Worm (Caenorhabditis elegans) whole organism, L4 larva: ENCODE measurements around the gene pro-3.
A peak's percentile ranks its signal among the peaks of the same experiment; 100 is the strongest.

Source experiments
- D1046.2 ChIP-seq: fragments of 200-800 bp; sonication (Bioruptor generic); IDR thresholded peaks from 2 replicates; pipeline ENCODE4 v1.3.6; 2022; ENCODE audit warnings: missing genetic modification characterization, missing compliant biosample characterization
- F26F4.8 ChIP-seq: fragments of 200-800 bp; sonication (Bioruptor generic); conservative IDR thresholded peaks from 2 replicates; pipeline ENCODE4 v1.3.6; 2022; ENCODE audit warnings: missing genetic modification characterization, missing compliant biosample characterization
- F44E2.7 ChIP-seq: fragments of 200-800 bp; sonication (Bioruptor generic); IDR thresholded peaks from 2 replicates; pipeline ENCODE4 v2.1.2; 2022; ENCODE audit warnings: missing genetic modification characterization, missing compliant biosample characterization
- Y105C5A.15 ChIP-seq: fragments of 200-800 bp; sonication (Bioruptor generic); IDR thresholded peaks from 2 replicates; pipeline ENCODE4 v1.3.6; 2022; ENCODE audit warnings: missing genetic modification characterization, missing compliant biosample characterization
- Y48G9A.11 ChIP-seq: fragments of 200-800 bp; sonication (Bioruptor generic); IDR thresholded peaks from 2 replicates; pipeline ENCODE4 v1.3.6; 2022; ENCODE audit warnings: missing genetic modification reagents, missing genetic modification characterization, missing compliant biosample characterization
- aha-1 ChIP-seq: fragments of 150-350 bp; peaks from one replicate; lab custom pipeline; 2014; ENCODE audit warnings: missing biosample characterization, missing genetic modification characterization
- ceh-20 ChIP-seq: fragments of 200-800 bp; sonication (Bioruptor generic); IDR thresholded peaks from 2 replicates; pipeline ENCODE4 v1.3.6; 2022; ENCODE audit warnings: missing genetic modification reagents, missing genetic modification characterization, missing compliant biosample characterization
- ceh-28 ChIP-seq: fragments of 150-350 bp; optimal IDR thresholded peaks from 2 replicates; lab custom pipeline; 2014; ENCODE audit warnings: missing biosample characterization, missing genetic modification reagents, missing genetic modification characterization
- daf-12 ChIP-seq: fragments of 150-350 bp; optimal IDR thresholded peaks from 2 replicates; lab custom pipeline; 2014; ENCODE audit warnings: missing biosample characterization, missing genetic modification reagents, missing genetic modification characterization
- daf-19 ChIP-seq: fragments of 200-800 bp; sonication (Bioruptor generic); conservative IDR thresholded peaks from 2 replicates; pipeline ENCODE4 v1.3.6; 2022; ENCODE audit warnings: missing genetic modification characterization, missing compliant biosample characterization
- egl-27 ChIP-seq: sonication (generic microtip); optimal IDR thresholded peaks from 3 replicates; lab custom pipeline; 2017; ENCODE audit warnings: missing biosample characterization, missing genetic modification reagents, missing genetic modification characterization
- fkh-10 ChIP-seq: fragments of 150-350 bp; optimal IDR thresholded peaks from 2 replicates; lab custom pipeline; 2014; ENCODE audit warnings: missing biosample characterization, missing genetic modification reagents, missing genetic modification characterization
- jun-1 ChIP-seq: fragments of 150-350 bp; optimal IDR thresholded peaks from 2 replicates; lab custom pipeline; 2014; ENCODE audit warnings: missing biosample characterization, missing genetic modification reagents, missing genetic modification characterization
- lin-13 ChIP-seq: fragments of 150-350 bp; optimal IDR thresholded peaks from 2 replicates; lab custom pipeline; 2014; ENCODE audit warnings: missing biosample characterization, missing genetic modification reagents, missing genetic modification characterization
- lin-39 ChIP-seq: fragments of 150-350 bp; optimal IDR thresholded peaks from 2 replicates; lab custom pipeline; 2014; ENCODE audit warnings: missing biosample characterization, missing genetic modification reagents, missing genetic modification characterization
- lir-3 ChIP-seq: sonication (generic microtip); optimal IDR thresholded peaks from 2 replicates; lab custom pipeline; 2016; ENCODE audit warnings: mild to moderate bottlenecking, missing genetic modification characterization, missing compliant biosample characterization
- lsy-2 ChIP-seq, 2 experiments: fragments of 150-350 bp in 1 of 2; sonication (generic microtip) in 1 of 2; optimal IDR thresholded peaks; 2 replicates each; lab custom pipeline; 2014 to 2017; ENCODE audit warnings: missing biosample characterization in 2 of 2, missing genetic modification characterization in 2 of 2
- mes-2 ChIP-seq: sonication (generic microtip); optimal IDR thresholded peaks from 2 replicates; lab custom pipeline; 2016; ENCODE audit warnings: missing genotype, mild to moderate bottlenecking, missing genetic modification characterization, missing compliant biosample characterization; ENCODE audit not compliant: poor library complexity, severe bottlenecking
- mxl-2 ChIP-seq: fragments of 200-800 bp; sonication (Bioruptor generic); conservative IDR thresholded peaks from 2 replicates; pipeline ENCODE4 v1.3.6; 2022; ENCODE audit warnings: missing genetic modification reagents, missing genetic modification characterization, missing compliant biosample characterization
- nhr-10 ChIP-seq: fragments of 150-350 bp; optimal IDR thresholded peaks from 2 replicates; lab custom pipeline; 2014; ENCODE audit warnings: missing biosample characterization, missing genetic modification characterization
- nhr-102 ChIP-seq: sonication (generic microtip); optimal IDR thresholded peaks from 2 replicates; lab custom pipeline; 2016; ENCODE audit warnings: mild to moderate bottlenecking, missing genetic modification characterization, moderate library complexity, missing compliant biosample characterization
- nhr-111 ChIP-seq: fragments of 200-800 bp; sonication (Bioruptor generic); optimal IDR thresholded peaks from 2 replicates; lab custom pipeline; 2018; ENCODE audit warnings: mild to moderate bottlenecking, missing genetic modification characterization, missing compliant biosample characterization
- nhr-25 ChIP-seq: sonication (generic microtip); optimal IDR thresholded peaks from 2 replicates; lab custom pipeline; 2017; ENCODE audit warnings: missing genetic modification characterization, mild to moderate bottlenecking, missing compliant biosample characterization, antibody characterized with exemption, moderate library complexity, borderline replicate concordance; ENCODE audit not compliant: insufficient read depth
- nhr-48 ChIP-seq: sonication (generic microtip); optimal IDR thresholded peaks from 2 replicates; lab custom pipeline; 2016; ENCODE audit warnings: mild to moderate bottlenecking, missing genetic modification characterization, missing compliant biosample characterization
- nhr-76 ChIP-seq: fragments of 150-350 bp; optimal IDR thresholded peaks from 2 replicates; lab custom pipeline; 2014; ENCODE audit warnings: missing biosample characterization, missing genetic modification characterization
- nhr-77 ChIP-seq: fragments of 150-350 bp; optimal IDR thresholded peaks from 2 replicates; lab custom pipeline; 2014; ENCODE audit warnings: missing biosample characterization, missing genetic modification characterization
- set-16 ChIP-seq: fragments of 200-800 bp; sonication (Bioruptor generic); IDR thresholded peaks from 2 replicates; pipeline ENCODE4 v1.3.6; 2022; ENCODE audit warnings: missing genetic modification reagents, missing genetic modification characterization, missing compliant biosample characterization
- snpc-1.2 ChIP-seq: fragments of 200-800 bp; sonication (Bioruptor generic); IDR thresholded peaks from 2 replicates; pipeline ENCODE4 v1.3.6; 2022; ENCODE audit warnings: missing genetic modification reagents, missing genetic modification characterization, missing compliant biosample characterization
- spr-1 ChIP-seq: sonication (generic microtip); optimal IDR thresholded peaks from 2 replicates; lab custom pipeline; 2016; ENCODE audit warnings: mild to moderate bottlenecking, missing genetic modification characterization, missing compliant biosample characterization
- tag-97 ChIP-seq: fragments of 200-800 bp; sonication (Bioruptor generic); IDR thresholded peaks from 2 replicates; pipeline ENCODE4 v1.3.6; 2022; ENCODE audit warnings: missing genetic modification characterization, missing compliant biosample characterization
- tra-1 ChIP-seq: fragments of 200-800 bp; sonication (Bioruptor generic); IDR thresholded peaks from 2 replicates; pipeline ENCODE4 v1.3.6; 2022; ENCODE audit warnings: missing genetic modification reagents, missing genetic modification characterization, missing compliant biosample characterization
- zag-1 ChIP-seq: fragments of 150-350 bp; optimal IDR thresholded peaks from 2 replicates; lab custom pipeline; 2014; ENCODE audit warnings: missing biosample characterization, missing genetic modification characterization
- zip-11 ChIP-seq: fragments of 200-800 bp; sonication (Bioruptor generic); IDR thresholded peaks from 2 replicates; pipeline ENCODE4 v1.3.6; 2022; ENCODE audit warnings: missing genetic modification characterization, missing compliant biosample characterization
- ztf-7 ChIP-seq: fragments of 150-350 bp; optimal IDR thresholded peaks from 2 replicates; lab custom pipeline; 2014; ENCODE audit warnings: missing biosample characterization, missing genetic modification characterization

The pro-3 gene

DNA sequence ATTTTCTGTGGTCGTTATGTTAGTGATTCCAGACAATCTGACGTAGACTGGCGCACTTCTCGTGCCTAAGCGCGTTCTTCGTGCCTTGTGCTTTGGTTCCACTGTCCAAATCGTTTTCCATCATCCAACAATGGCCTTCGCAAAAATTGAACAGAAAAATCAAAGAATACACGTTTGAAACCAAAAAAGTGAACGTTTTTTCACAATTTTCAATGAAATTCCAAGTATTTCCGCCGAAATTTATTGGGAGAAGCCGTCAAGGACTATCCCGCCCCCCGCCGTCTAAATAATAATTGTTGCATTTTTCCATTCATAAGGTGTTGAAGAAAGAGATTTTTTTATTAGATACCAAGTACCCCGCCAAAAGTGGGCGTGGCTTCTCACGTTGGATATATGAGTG is 22.3 kb upstream of the pro-3 start, which contains the start of gene cpg-23:
cpg-23 (plus strand) TSS at position 301 of the 400 bp plus-strand sequence.
- no peak for TF ChIP-seq ceh-20 (GFP tag; lab: Robert Waterston, UW)
- no peak for TF ChIP-seq egl-27 (tag; lab: Kevin White, UChicago)
- TF ChIP-seq zip-11 = no peak
- no peak for TF ChIP-seq tag-97 (GFP tag; lab: Robert Waterston, UW)

DNA sequence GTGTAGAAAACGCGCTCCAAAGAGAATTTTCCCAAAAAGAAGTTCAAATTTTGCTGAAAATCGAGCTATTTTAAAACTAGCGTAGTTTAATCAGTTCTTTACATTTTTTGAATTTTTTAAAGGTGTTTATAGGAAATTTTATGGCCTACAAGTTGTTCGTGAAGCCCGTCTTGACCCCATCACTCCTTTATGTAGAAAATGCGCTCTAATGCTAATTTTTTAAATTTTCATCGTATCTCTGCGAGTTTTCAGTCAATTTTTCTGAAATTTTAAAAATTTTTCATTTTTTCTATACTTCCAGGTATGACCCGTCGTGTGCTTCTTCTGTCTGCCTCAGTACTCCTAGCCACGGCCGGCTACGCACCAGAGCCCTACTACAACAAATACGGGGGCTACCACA is 18.0 kb upstream of the pro-3 start, which contains the start of gene Y39B6A.9:
Y39B6A.9 (plus strand) TSS at position 301 of the 400 bp plus-strand sequence.
- TF ChIP-seq nhr-102 (tag; lab: Kevin White, UChicago) (no peak), aha-1 (tag; lab: Kevin White, UChicago) (peak; percentile 28)

DNA sequence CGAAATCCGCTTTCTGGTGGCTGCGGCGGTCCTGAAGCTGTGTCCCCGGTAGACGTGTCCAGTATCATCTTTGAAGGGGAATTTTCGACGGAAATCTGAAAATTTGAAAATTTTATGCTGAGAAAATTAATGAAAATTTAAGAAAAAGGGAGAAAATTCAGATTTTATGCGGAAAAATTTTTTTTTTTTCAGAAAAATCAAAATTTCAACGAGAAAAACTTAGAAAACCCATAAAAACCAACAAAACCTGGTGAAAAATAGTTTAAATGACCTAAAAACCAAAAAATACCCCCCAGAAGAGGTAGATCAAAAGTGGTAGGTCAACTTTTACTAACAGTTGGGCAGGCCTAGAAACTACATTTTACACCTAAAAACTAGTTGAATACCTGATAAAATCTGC is 15.3 kb upstream of the pro-3 start, which contains the start of gene Y39B6A.10:
Y39B6A.10 (minus strand) TSS at position 101 of the 400 bp plus-strand sequence.
- TF ChIP-seq zip-11 (no peak), nhr-25 (tag; lab: Kevin White, UChicago) (no peak), fkh-10 (GFP tag; lab: Kevin White, UChicago) (no peak), zag-1 (tag; lab: Kevin White, UChicago) (no peak), lin-13 (GFP tag; lab: Kevin White, UChicago) (no peak), ceh-20 (GFP tag; lab: Robert Waterston, UW) (no peak), nhr-76 (tag; lab: Kevin White, UChicago) (no peak), nhr-10 (tag; lab: Kevin White, UChicago) (no peak), jun-1 (tag; lab: Kevin White, UChicago) (no peak), set-16 (no peak), snpc-1.2 (GFP tag; lab: Robert Waterston, UW) (no peak), aha-1 (tag; lab: Kevin White, UChicago) (no peak), mxl-2 (GFP tag; lab: Robert Waterston, UW) (no peak), lin-39 (tag; lab: Kevin White, UChicago) (no peak), nhr-77 (tag; lab: Kevin White, UChicago) (no peak), nhr-48 (no peak), lsy-2 (tag; optimal IDR thresholded peaks at IDR 0.05; lab: Kevin White, UChicago) (no peak)
- TF ChIP-seq, all 104 proteins: peak for 0

DNA sequence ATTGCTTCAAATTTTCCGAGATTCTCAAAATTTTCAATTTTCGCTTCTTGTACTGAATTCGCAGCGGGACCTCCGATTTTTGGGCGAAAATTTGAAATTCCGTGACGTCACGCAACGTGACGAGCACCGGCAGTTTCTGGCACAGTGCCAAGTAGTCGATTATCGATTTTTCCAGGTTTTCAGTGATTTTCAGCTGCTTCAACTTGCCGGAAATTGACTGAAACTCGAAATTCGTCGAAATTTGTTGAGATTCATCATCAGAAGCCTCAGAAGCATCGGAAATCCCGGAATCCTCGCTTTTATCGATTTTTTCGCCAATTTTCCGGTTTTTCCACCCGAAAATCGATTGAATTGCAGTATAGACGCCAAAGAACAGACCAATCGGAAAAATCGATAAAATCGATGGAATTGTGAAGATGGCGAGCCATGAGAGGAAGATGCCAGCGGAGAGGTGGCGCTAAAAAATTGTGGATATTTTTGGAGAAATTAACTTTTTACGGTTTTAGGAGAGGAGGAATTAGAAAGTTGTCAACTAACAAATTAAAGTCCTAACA is 13.7 kb upstream of the pro-3 start:
- TF ChIP-seq tra-1 (GFP tag; lab: Robert Waterston, UW) (no peak), daf-19 (GFP tag; lab: Robert Waterston, UW) (no peak), ceh-28 (tag; lab: Kevin White, UChicago) (peak; percentile 82), nhr-111 (GFP tag; lab: Kevin White, UChicago) (no peak), Y105C5A.15 (no peak), ceh-20 (GFP tag; lab: Robert Waterston, UW) (no peak), ztf-7 (tag; lab: Kevin White, UChicago) (no peak), spr-1 (tag; lab: Kevin White, UChicago) (no peak), mes-2 (tag; lab: Kevin White, UChicago) (no peak), F44E2.7 (0 out of 2 replicates have a peak, but pooled peaks have one; percentile 12), jun-1 (tag; lab: Kevin White, UChicago) (no peak), Y48G9A.11 (no peak), daf-12 (tag; lab: Kevin White, UChicago) (no peak), D1046.2 (no peak), F26F4.8 (GFP tag; lab: Robert Waterston, UW) (no peak), lir-3 (no peak)
- TF ChIP-seq, all 104 proteins: peak for 2
